Fruit fly (Drosophila melanogaster): ENCODE measurements around the gene CG13907.

Gene CG13907

DNA sequence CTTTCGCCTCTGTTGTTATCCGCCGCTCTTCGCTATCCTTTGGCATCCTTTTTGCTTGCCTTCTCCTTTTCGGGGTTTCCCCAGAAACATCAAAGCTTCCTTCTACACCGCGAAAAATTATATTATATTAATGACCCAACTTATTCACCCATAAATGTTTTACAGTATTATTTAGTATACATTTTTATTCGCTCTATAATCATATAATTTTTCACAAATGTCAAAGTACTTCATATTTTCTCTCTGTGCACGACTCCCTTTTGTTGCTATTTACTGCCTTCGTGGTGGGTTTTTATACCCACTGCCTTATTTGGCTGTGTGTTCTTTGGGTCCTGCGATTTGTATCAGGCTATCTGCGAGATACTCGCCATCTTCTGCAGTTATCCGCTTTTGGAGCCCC is 35.4 kb upstream of the CG13907 start (continued):
- TF ChIP-seq yki (optimal IDR thresholded peaks at IDR 0.05) (no peak), Myb (GFP tag; optimal IDR thresholded peaks at IDR 0.05) (no peak), corto (GFP tag; optimal IDR thresholded peaks at IDR 0.05) (no peak), cato (GFP tag; optimal IDR thresholded peaks at IDR 0.05; ENCODE audit: borderline replicate concordance) (no peak), mam (GFP tag; optimal IDR thresholded peaks at IDR 0.05) (no peak), CG31441 (GFP tag; IDR thresholded peaks at IDR 0.05) (peak; percentile 37; the same call in 1 of the 2 replicates), CG15011 (GFP tag; optimal IDR thresholded peaks at IDR 0.05) (no peak), CG13775 (GFP tag; optimal IDR thresholded peaks at IDR 0.05) (no peak), CG6683 (GFP tag; optimal IDR thresholded peaks at IDR 0.05) (no peak), CG3995 (GFP tag; optimal IDR thresholded peaks at IDR 0.05) (no peak), Gug (GFP tag; IDR thresholded peaks at IDR 0.05) (no peak), CG4617 (GFP tag; optimal IDR thresholded peaks at IDR 0.05; ENCODE audit: borderline replicate concordance) (no peak), gfzf (GFP tag; optimal IDR thresholded peaks at IDR 0.05) (no peak), Lhr (GFP tag; optimal IDR thresholded peaks at IDR 0.05) (no peak), abd-A (tag; optimal IDR thresholded peaks at IDR 0.05) (peak; percentile 60), CG6272 (GFP tag; IDR thresholded peaks at IDR 0.05) (no peak), HLH4C (GFP tag; IDR thresholded peaks at IDR 0.05; ENCODE audit: partially characterized antibody) (no peak), CG11695 (GFP tag; IDR thresholded peaks at IDR 0.05) (0 out of 3 replicates have a peak, but pooled peaks have one; percentile 28), CG3847 (GFP tag; IDR thresholded peaks at IDR 0.05) (peak; percentile 6; the same call in 1 of the 2 replicates), CG17385 (GFP tag; optimal IDR thresholded peaks at IDR 0.05) (peak; percentile 32), CG7271 (tag; optimal IDR thresholded peaks at IDR 0.05) (no peak), schlank (tag; optimal IDR thresholded peaks at IDR 0.05) (no peak), E2f2 (GFP tag; IDR thresholded peaks at IDR 0.05) (no peak), sima (GFP tag; optimal IDR thresholded peaks at IDR 0.05) (no peak), wor (GFP tag; IDR thresholded peaks at IDR 0.05) (no peak), Camta (GFP tag; optimal IDR thresholded peaks at IDR 0.05) (no peak), tin (GFP tag; optimal IDR thresholded peaks at IDR 0.05) (peak; percentile 34), ranshi (GFP tag; IDR thresholded peaks at IDR 0.05) (peak; percentile 47; the same call in 1 of the 2 replicates), klu (GFP tag; IDR thresholded peaks at IDR 0.05) (no peak), CG17612 (GFP tag; IDR thresholded peaks at IDR 0.05) (no peak), esg (GFP tag; conservative IDR thresholded peaks at IDR 0.05) (peak; percentile 27), CG6254 (GFP tag; optimal IDR thresholded peaks at IDR 0.05) (no peak), jumu (GFP tag; optimal IDR thresholded peaks at IDR 0.05) (no peak), lov (optimal IDR thresholded peaks at IDR 0.05) (no peak), lov (GFP tag; IDR thresholded peaks at IDR 0.05) (no peak), da (GFP tag; optimal IDR thresholded peaks at IDR 0.05) (no peak), dm (GFP tag; optimal IDR thresholded peaks at IDR 0.05) (no peak), CG4282 (GFP tag; optimal IDR thresholded peaks at IDR 0.05) (no peak), CG33557 (GFP tag; optimal IDR thresholded peaks at IDR 0.05) (no peak), row (GFP tag; IDR thresholded peaks at IDR 0.05) (peak; percentile 65), CG33213 (GFP tag; optimal IDR thresholded peaks at IDR 0.05) (no peak), TFAM (GFP tag; optimal IDR thresholded peaks at IDR 0.05) (no peak), ind (GFP tag; optimal IDR thresholded peaks at IDR 0.05) (no peak), CG12155 (GFP tag; optimal IDR thresholded peaks at IDR 0.05) (no peak), CG18764 (GFP tag; optimal IDR thresholded peaks at IDR 0.05) (no peak), dpn (GFP tag; optimal IDR thresholded peaks at IDR 0.05) (peak in 1 of 2 experiments; percentile 3), CG42726 (GFP tag; IDR thresholded peaks at IDR 0.05; ENCODE audit: partially characterized antibody) (no peak), crol (GFP tag; IDR thresholded peaks at IDR 0.05) (no peak), CG16813 (GFP tag; IDR thresholded peaks at IDR 0.05; ENCODE audit: partially characterized antibody) (no peak), Med (GFP tag) (peak; percentile 52), CG31388 (GFP tag; optimal IDR thresholded peaks at IDR 0.05) (no peak), Vsx1 (GFP tag; optimal IDR thresholded peaks at IDR 0.05) (no peak), z (GFP tag; IDR thresholded peaks at IDR 0.05) (no peak)
